Worm (Caenorhabditis elegans) whole organism, L4 larva: Measurements from ENCODE around the gene cpsf-3.

Experiments
- F44E2.7 ChIP-seq: fragments of 200-800 bp; sonication (Bioruptor generic); IDR thresholded peaks from 2 replicates; pipeline ENCODE4 v2.1.2; 2022; ENCODE audit warnings: missing genetic modification characterization, missing compliant biosample characterization
- F49E8.2 ChIP-seq: sonication (generic microtip); optimal IDR thresholded peaks from 2 replicates; lab custom pipeline; 2016; ENCODE audit warnings: missing compliant biosample characterization, mild to moderate bottlenecking, missing genetic modification characterization, borderline replicate concordance
- Y48G9A.11 ChIP-seq: fragments of 200-800 bp; sonication (Bioruptor generic); IDR thresholded peaks from 2 replicates; pipeline ENCODE4 v1.3.6; 2022; ENCODE audit warnings: missing genetic modification reagents, missing genetic modification characterization, missing compliant biosample characterization
- aly-2 ChIP-seq: sonication (generic microtip); optimal IDR thresholded peaks from 2 replicates; lab custom pipeline; 2018; ENCODE audit warnings: missing biosample characterization, missing genetic modification characterization
- ceh-44 ChIP-seq: fragments of 200-800 bp; sonication (Bioruptor generic); IDR thresholded peaks from 2 replicates; pipeline ENCODE4 v1.3.6; 2022; ENCODE audit warnings: missing genetic modification reagents, missing genetic modification characterization, missing compliant biosample characterization
- ceh-82 ChIP-seq: sonication (generic microtip); optimal IDR thresholded peaks from 2 replicates; lab custom pipeline; 2017; ENCODE audit warnings: missing biosample characterization, missing genetic modification characterization
- ces-1 ChIP-seq: fragments of 150-350 bp; sonication (generic microtip); optimal IDR thresholded peaks from 4 replicates; lab custom pipeline; 2014; ENCODE audit warnings: missing biosample characterization, missing genetic modification reagents, missing genetic modification characterization
- daf-16 ChIP-seq, 3 experiments: sonication (generic microtip); optimal IDR thresholded peaks; 2 replicates each; lab custom pipeline; 2016 to 2017; ENCODE audit warnings: missing genetic modification characterization in 3 of 3, missing genetic modification reagents in 3 of 3, mild to moderate bottlenecking in 2 of 3, missing compliant biosample characterization in 2 of 3, missing biosample characterization in 1 of 3, moderate library complexity in 1 of 3
- dmd-9 ChIP-seq: fragments of 200-800 bp; sonication (Bioruptor generic); IDR thresholded peaks from 2 replicates; pipeline ENCODE4 v1.3.6; 2022; ENCODE audit warnings: missing genetic modification reagents, missing genetic modification characterization, missing compliant biosample characterization
- dve-1 ChIP-seq: sonication (generic microtip); optimal IDR thresholded peaks from 2 replicates; lab custom pipeline; 2017; ENCODE audit warnings: antibody characterized with exemption, mild to moderate bottlenecking, missing genetic modification characterization, missing compliant biosample characterization; ENCODE audit not compliant: insufficient read depth
- egl-27 ChIP-seq: sonication (generic microtip); optimal IDR thresholded peaks from 3 replicates; lab custom pipeline; 2017; ENCODE audit warnings: missing biosample characterization, missing genetic modification reagents, missing genetic modification characterization
- egl-43 ChIP-seq: fragments of 200-800 bp; sonication (Bioruptor generic); IDR thresholded peaks from 2 replicates; pipeline ENCODE4 v1.3.6; 2022; ENCODE audit warnings: missing genetic modification reagents, missing genetic modification characterization, missing compliant biosample characterization
- fos-1 ChIP-seq: fragments of 150-350 bp; optimal IDR thresholded peaks from 2 replicates; lab custom pipeline; 2014; ENCODE audit warnings: missing biosample characterization, missing genetic modification characterization
- hif-1 ChIP-seq, 2 experiments: sonication (generic microtip); optimal IDR thresholded peaks; 2 replicates each; lab custom pipeline; 2016 to 2017; ENCODE audit warnings: missing compliant biosample characterization in 2 of 2, missing genetic modification characterization in 2 of 2, missing genetic modification reagents in 2 of 2, missing genotype in 2 of 2, mild to moderate bottlenecking in 1 of 2
- hlh-11 ChIP-seq: fragments of 200-800 bp; sonication (Bioruptor generic); optimal IDR thresholded peaks from 2 replicates; lab custom pipeline; 2018; ENCODE audit warnings: mild to moderate bottlenecking, missing genetic modification characterization, missing compliant biosample characterization
- hlh-30 ChIP-seq: sonication (generic microtip); optimal IDR thresholded peaks from 2 replicates; lab custom pipeline; 2017; ENCODE audit warnings: antibody characterized with exemption, mild to moderate bottlenecking, missing genetic modification characterization, missing compliant biosample characterization; ENCODE audit not compliant: insufficient read depth
- hmg-1.1 ChIP-seq: fragments of 200-800 bp; sonication (Bioruptor generic); IDR thresholded peaks from 2 replicates; pipeline ENCODE4 v1.3.6; 2022; ENCODE audit warnings: missing genetic modification reagents, missing genetic modification characterization, missing compliant biosample characterization
- jun-1 ChIP-seq: fragments of 150-350 bp; optimal IDR thresholded peaks from 2 replicates; lab custom pipeline; 2014; ENCODE audit warnings: missing biosample characterization, missing genetic modification reagents, missing genetic modification characterization
- lim-7 ChIP-seq: fragments of 200-800 bp; sonication (Bioruptor generic); IDR thresholded peaks from 2 replicates; pipeline ENCODE4 v1.3.6; 2022; ENCODE audit warnings: missing genetic modification characterization, missing compliant biosample characterization
- lin-13 ChIP-seq: fragments of 150-350 bp; optimal IDR thresholded peaks from 2 replicates; lab custom pipeline; 2014; ENCODE audit warnings: missing biosample characterization, missing genetic modification reagents, missing genetic modification characterization
- lin-15B ChIP-seq: fragments of 150-350 bp; sonication (generic microtip); optimal IDR thresholded peaks from 3 replicates; lab custom pipeline; 2014; ENCODE audit warnings: missing biosample characterization, missing genetic modification characterization
- lsy-2 ChIP-seq, 2 experiments: fragments of 150-350 bp in 1 of 2; sonication (generic microtip) in 1 of 2; optimal IDR thresholded peaks; 2 replicates each; lab custom pipeline; 2014 to 2017; ENCODE audit warnings: missing biosample characterization in 2 of 2, missing genetic modification characterization in 2 of 2
- madf-9 ChIP-seq: fragments of 200-800 bp; sonication (Bioruptor generic); conservative IDR thresholded peaks from 2 replicates; pipeline ENCODE4 v1.3.6; 2022; ENCODE audit warnings: missing genetic modification reagents, missing genetic modification characterization, missing compliant biosample characterization
- mdl-1 ChIP-seq, 2 experiments: fragments of 150-350 bp in 1 of 2; sonication (generic microtip) in 1 of 2; optimal IDR thresholded peaks; 2 replicates each; lab custom pipeline; 2014 to 2017; ENCODE audit warnings: missing biosample characterization in 2 of 2, missing genetic modification characterization in 2 of 2
- mdt-29 ChIP-seq: fragments of 200-800 bp; sonication (Bioruptor generic); IDR thresholded peaks from 2 replicates; pipeline ENCODE4 v1.3.6; 2022; ENCODE audit warnings: missing genetic modification reagents, missing genetic modification characterization, missing compliant biosample characterization
- mes-2 ChIP-seq: sonication (generic microtip); optimal IDR thresholded peaks from 2 replicates; lab custom pipeline; 2016; ENCODE audit warnings: missing genotype, mild to moderate bottlenecking, missing genetic modification characterization, missing compliant biosample characterization; ENCODE audit not compliant: poor library complexity, severe bottlenecking
- mxl-3 ChIP-seq: fragments of 200-800 bp; sonication (Bioruptor generic); optimal IDR thresholded peaks from 2 replicates; lab custom pipeline; 2018; ENCODE audit warnings: mild to moderate bottlenecking, missing genetic modification characterization, missing compliant biosample characterization
- nhr-111 ChIP-seq: fragments of 200-800 bp; sonication (Bioruptor generic); optimal IDR thresholded peaks from 2 replicates; lab custom pipeline; 2018; ENCODE audit warnings: mild to moderate bottlenecking, missing genetic modification characterization, missing compliant biosample characterization
- nhr-237 ChIP-seq: sonication (generic microtip); optimal IDR thresholded peaks from 2 replicates; lab custom pipeline; 2017; ENCODE audit warnings: missing biosample characterization, missing genetic modification characterization
- nhr-42 ChIP-seq: fragments of 200-800 bp; sonication (Bioruptor generic); IDR thresholded peaks from 2 replicates; pipeline ENCODE4 v1.3.6; 2022; ENCODE audit warnings: missing genetic modification characterization, missing compliant biosample characterization
- nhr-77 ChIP-seq: fragments of 150-350 bp; optimal IDR thresholded peaks from 2 replicates; lab custom pipeline; 2014; ENCODE audit warnings: missing biosample characterization, missing genetic modification characterization
- pha-4 ChIP-seq, 2 experiments: fragments of 150-350 bp in 1 of 2; fragments of 200-800 bp in 1 of 2; sonication (Bioruptor generic) in 1 of 2; IDR thresholded peaks in 1 of 2; optimal IDR thresholded peaks in 1 of 2; 2 replicates each; pipeline versions ENCODE4 v1.3.6 to Lab custom; 2014 to 2022; ENCODE audit warnings: missing genetic modification characterization in 2 of 2, missing genetic modification reagents in 2 of 2, missing biosample characterization in 1 of 2, missing compliant biosample characterization in 1 of 2
- saeg-2 ChIP-seq: fragments of 200-800 bp; sonication (Bioruptor generic); IDR thresholded peaks from 2 replicates; pipeline ENCODE4 v1.3.6; 2022; ENCODE audit warnings: missing genetic modification reagents, missing genetic modification characterization, missing compliant biosample characterization
- set-16 ChIP-seq: fragments of 200-800 bp; sonication (Bioruptor generic); IDR thresholded peaks from 2 replicates; pipeline ENCODE4 v1.3.6; 2022; ENCODE audit warnings: missing genetic modification reagents, missing genetic modification characterization, missing compliant biosample characterization
- spr-3 ChIP-seq: fragments of 200-800 bp; sonication (Bioruptor generic); optimal IDR thresholded peaks from 2 replicates; lab custom pipeline; 2018; ENCODE audit warnings: mild to moderate bottlenecking, missing genetic modification characterization, missing compliant biosample characterization
- tag-97 ChIP-seq: fragments of 200-800 bp; sonication (Bioruptor generic); IDR thresholded peaks from 2 replicates; pipeline ENCODE4 v1.3.6; 2022; ENCODE audit warnings: missing genetic modification characterization, missing compliant biosample characterization
- tra-1 ChIP-seq: fragments of 200-800 bp; sonication (Bioruptor generic); IDR thresholded peaks from 2 replicates; pipeline ENCODE4 v1.3.6; 2022; ENCODE audit warnings: missing genetic modification reagents, missing genetic modification characterization, missing compliant biosample characterization
- unc-62 ChIP-seq, 3 experiments: fragments of 150-350 bp in 1 of 3; sonication (generic microtip); optimal IDR thresholded peaks in 2 of 3; peaks in 1 of 3; 1 replicate in 1 of 3; 2 replicates in 2 of 3; lab custom pipeline; 2014 to 2017; ENCODE audit warnings: missing biosample characterization in 3 of 3, missing genetic modification characterization in 3 of 3, missing genetic modification reagents in 3 of 3, missing genotype in 1 of 3
- zfp-3 ChIP-seq: fragments of 200-800 bp; sonication (Bioruptor generic); conservative IDR thresholded peaks from 2 replicates; pipeline ENCODE4 v1.3.6; 2022; ENCODE audit warnings: missing genetic modification reagents, missing genetic modification characterization, missing compliant biosample characterization

The cpsf-3 gene

ce11 chrIV:13282778-13283177 is at the start of gene cpsf-3:
cpsf-3 (minus strand) TSS chrIV:13282878.
- TF ChIP-seq unc-62 (GFP tag; optimal IDR thresholded peaks at IDR 0.05 in 1 of 2; lab: Kevin White, UChicago): peak in 1 of 2 experiments; percentile 22
- TF ChIP-seq unc-62 (tag; optimal IDR thresholded peaks at IDR 0.05; lab: Kevin White, UChicago): no peak
- TF ChIP-seq mdt-29 (GFP tag; lab: Robert Waterston, UW): no peak
- no peak for TF ChIP-seq fos-1 (tag; lab: Kevin White, UChicago)
- TF ChIP-seq nhr-42 (GFP tag; lab: Robert Waterston, UW): no peak
- TF ChIP-seq ceh-44 (GFP tag; lab: Robert Waterston, UW): no peak
- no peak for TF ChIP-seq mes-2 (tag; lab: Kevin White, UChicago)

- TF ChIP-seq mdl-1 (tag; optimal IDR thresholded peaks at IDR 0.05; lab: Kevin White, UChicago) (no peak), set-16 (GFP tag; lab: Robert Waterston, UW) (peak; percentile 85)
Measured at ce11 chrIV:13331285-13331684, 48.6 kb upstream of the cpsf-3 start, which contains the start of gene pqn-74. pqn-74 (minus strand) TSS chrIV:13331406.

ce11 chrIV:13330547-13330946 is 47.9 kb upstream of the cpsf-3 start:
- TF ChIP-seq hmg-1.1 (GFP tag; lab: Robert Waterston, UW) (0 out of 2 replicates have a peak, but pooled peaks have one; percentile 18), zfp-3 (GFP tag; lab: Robert Waterston, UW) (no peak), Y48G9A.11 (GFP tag; lab: Robert Waterston, UW) (no peak), set-16 (GFP tag; lab: Robert Waterston, UW) (peak; percentile 57), mxl-3 (GFP tag; lab: Kevin White, UChicago) (peak; percentile 12)

ce11 chrIV:13328059-13328458 is 45.4 kb upstream of the cpsf-3 start, which contains the start of gene far-6:
far-6 (plus strand) TSS chrIV:13328359.
- TF ChIP-seq lin-15B (tag; lab: Kevin White, UChicago) (no peak), hif-1 (tag; optimal IDR thresholded peaks at IDR 0.05; lab: Kevin White, UChicago) (no peak)

- TF ChIP-seq dve-1 (tag; lab: Kevin White, UChicago): peak; percentile 94
- TF ChIP-seq hlh-11 (tag; lab: Kevin White, UChicago): peak; percentile 61
- no peak for TF ChIP-seq egl-27
- no peak for TF ChIP-seq lim-7 (GFP tag; lab: Robert Waterston, UW)
- no peak for TF ChIP-seq lin-13 (GFP tag; lab: Kevin White, UChicago)
- TF ChIP-seq tra-1 (GFP tag; lab: Robert Waterston, UW): peak; percentile 72; the same call in 1 of the 2 replicates
- TF ChIP-seq F44E2.7: no peak
- no peak for TF ChIP-seq ceh-44 (GFP tag; lab: Robert Waterston, UW)
- no peak for TF ChIP-seq nhr-111 (GFP tag; lab: Kevin White, UChicago)
- no peak for TF ChIP-seq nhr-237 (tag; lab: Kevin White, UChicago)
- peak in 1 of 2 experiments; percentile 56 for TF ChIP-seq unc-62 (GFP tag; optimal IDR thresholded peaks at IDR 0.05 in 1 of 2; lab: Kevin White, UChicago)
- TF ChIP-seq unc-62 (tag; optimal IDR thresholded peaks at IDR 0.05; lab: Kevin White, UChicago): no peak
- peak in 1 of 2 experiments; percentile 39 for TF ChIP-seq lsy-2 (tag; optimal IDR thresholded peaks at IDR 0.05; lab: Kevin White, UChicago)
- TF ChIP-seq mxl-3 (GFP tag; lab: Kevin White, UChicago): no peak
- TF ChIP-seq dmd-9 (GFP tag; lab: Robert Waterston, UW): no peak
- TF ChIP-seq saeg-2 (GFP tag; lab: Robert Waterston, UW): no peak
- TF ChIP-seq daf-16 (GFP tag; optimal IDR thresholded peaks at IDR 0.05; lab: Kevin White, UChicago): no peak
- peak; percentile 72 for TF ChIP-seq daf-16 (tag; optimal IDR thresholded peaks at IDR 0.05; lab: Kevin White, UChicago)
- TF ChIP-seq madf-9 (GFP tag; lab: Robert Waterston, UW): no peak
- TF ChIP-seq egl-43 (GFP tag; lab: Robert Waterston, UW): no peak
- TF ChIP-seq ceh-82 (tag; lab: Kevin White, UChicago): no peak
- peak; percentile 26 for TF ChIP-seq hlh-30 (tag; lab: Kevin White, UChicago)
- TF ChIP-seq Y48G9A.11 (GFP tag; lab: Robert Waterston, UW): no peak
- TF ChIP-seq F49E8.2 (tag; lab: Kevin White, UChicago): no peak
- TF ChIP-seq ces-1 (GFP tag; lab: Kevin White, UChicago): no peak
- TF ChIP-seq aly-2: no peak
- no peak for TF ChIP-seq pha-4 (GFP tag; IDR thresholded peaks at IDR 0.05; lab: Robert Waterston, UW)
- TF ChIP-seq pha-4 (tag; optimal IDR thresholded peaks at IDR 0.05; lab: Kevin White, UChicago): no peak
- TF ChIP-seq spr-3: no peak
- TF ChIP-seq nhr-77 (tag; lab: Kevin White, UChicago): peak; percentile 91
- TF ChIP-seq fos-1 (tag; lab: Kevin White, UChicago): no peak
- TF ChIP-seq tag-97 (GFP tag; lab: Robert Waterston, UW): no peak
- TF ChIP-seq jun-1 (tag; lab: Kevin White, UChicago): no peak
Measured at ce11 chrIV:13327064-13327463, 44.4 kb upstream of the cpsf-3 start.
